Worm (Caenorhabditis elegans) whole organism, late embryonic: Measurements from ENCODE around the gene rnp-7.

ENCODE experiments used
- C08G9.2 ChIP-seq: sonication (generic microtip); optimal IDR thresholded peaks from 2 replicates; lab custom pipeline; 2016; ENCODE audit warnings: mild to moderate bottlenecking, missing genetic modification characterization, moderate library complexity, missing compliant biosample characterization
- K02D7.2 ChIP-seq: sonication (generic microtip); optimal IDR thresholded peaks from 2 replicates; lab custom pipeline; 2017; ENCODE audit warnings: mild to moderate bottlenecking, missing genetic modification characterization, missing compliant biosample characterization
- K09A11.1 ChIP-seq: sonication (generic microtip); optimal IDR thresholded peaks from 2 replicates; lab custom pipeline; 2017; ENCODE audit warnings: antibody characterized with exemption, mild to moderate bottlenecking, missing genetic modification characterization, missing compliant biosample characterization; ENCODE audit not compliant: insufficient read depth
- T23F11.4 ChIP-seq: fragments of 200-800 bp; sonication (Bioruptor generic); optimal IDR thresholded peaks from 2 replicates; lab custom pipeline; 2018; ENCODE audit warnings: mild to moderate bottlenecking, missing genetic modification characterization, missing compliant biosample characterization
- Y22D7AL.16 ChIP-seq: sonication (generic microtip); optimal IDR thresholded peaks from 2 replicates; lab custom pipeline; 2016; ENCODE audit warnings: missing genetic modification characterization, missing compliant biosample characterization
- ama-1 ChIP-seq: fragments of 150-350 bp; optimal IDR thresholded peaks from 2 replicates; lab custom pipeline; 2014
- ceh-14 ChIP-seq: sonication (generic microtip); optimal IDR thresholded peaks from 2 replicates; lab custom pipeline; 2016; ENCODE audit warnings: missing genotype, missing genetic modification characterization, missing compliant biosample characterization
- ceh-18 ChIP-seq: sonication (generic microtip); optimal IDR thresholded peaks from 2 replicates; lab custom pipeline; 2016; ENCODE audit warnings: missing genetic modification characterization, missing compliant biosample characterization
- ceh-22 ChIP-seq: sonication (generic microtip); optimal IDR thresholded peaks from 2 replicates; lab custom pipeline; 2017; ENCODE audit warnings: missing biosample characterization, missing genetic modification characterization
- ceh-24 ChIP-seq: sonication (generic microtip); optimal IDR thresholded peaks from 2 replicates; lab custom pipeline; 2016; ENCODE audit warnings: mild to moderate bottlenecking, missing genetic modification characterization, missing compliant biosample characterization
- ceh-30 ChIP-seq: fragments of 150-350 bp; optimal IDR thresholded peaks from 2 replicates; lab custom pipeline; 2014; ENCODE audit warnings: missing biosample characterization, missing genetic modification characterization
- ceh-31 ChIP-seq: sonication (generic microtip); optimal IDR thresholded peaks from 2 replicates; lab custom pipeline; 2016; ENCODE audit warnings: missing genetic modification characterization, missing compliant biosample characterization
- ceh-34 ChIP-seq: sonication (generic microtip); optimal IDR thresholded peaks from 2 replicates; lab custom pipeline; 2016; ENCODE audit warnings: mild to moderate bottlenecking, missing genetic modification characterization, missing compliant biosample characterization
- ceh-6 ChIP-seq: fragments of 200-800 bp; sonication (Bioruptor generic); optimal IDR thresholded peaks from 2 replicates; lab custom pipeline; 2018; ENCODE audit warnings: mild to moderate bottlenecking, missing genetic modification characterization, missing compliant biosample characterization
- che-1 ChIP-seq: sonication (generic microtip); optimal IDR thresholded peaks from 2 replicates; lab custom pipeline; 2016; ENCODE audit warnings: mild to moderate bottlenecking, missing genetic modification characterization, missing compliant biosample characterization
- dmd-4 ChIP-seq: sonication (generic microtip); optimal IDR thresholded peaks from 2 replicates; lab custom pipeline; 2016; ENCODE audit warnings: borderline replicate concordance, missing genetic modification characterization, missing compliant biosample characterization
- dve-1 ChIP-seq: sonication (generic microtip); optimal IDR thresholded peaks from 2 replicates; lab custom pipeline; 2017; ENCODE audit warnings: antibody characterized with exemption, mild to moderate bottlenecking, missing genetic modification characterization, missing compliant biosample characterization
- elt-4 ChIP-seq: sonication (generic microtip); optimal IDR thresholded peaks from 2 replicates; lab custom pipeline; 2016; ENCODE audit warnings: missing genetic modification characterization, missing compliant biosample characterization
- ets-4 ChIP-seq: sonication (generic microtip); optimal IDR thresholded peaks from 2 replicates; lab custom pipeline; 2016; ENCODE audit warnings: missing genetic modification characterization, missing compliant biosample characterization
- fkh-10 ChIP-seq: fragments of 150-350 bp; optimal IDR thresholded peaks from 2 replicates; lab custom pipeline; 2014; ENCODE audit warnings: missing biosample characterization, missing genetic modification reagents, missing genetic modification characterization
- fkh-6 ChIP-seq: sonication (generic microtip); optimal IDR thresholded peaks from 2 replicates; lab custom pipeline; 2016; ENCODE audit warnings: missing genetic modification characterization, missing compliant biosample characterization
- gmeb-2 ChIP-seq: sonication (generic microtip); optimal IDR thresholded peaks from 2 replicates; lab custom pipeline; 2016; ENCODE audit warnings: missing genetic modification characterization, inconsistent platforms, missing compliant biosample characterization
- hlh-13 ChIP-seq: fragments of 200-800 bp; sonication (Bioruptor generic); optimal IDR thresholded peaks from 2 replicates; lab custom pipeline; 2018; ENCODE audit warnings: mild to moderate bottlenecking, missing genetic modification characterization, missing compliant biosample characterization
- hlh-15 ChIP-seq: sonication (generic microtip); optimal IDR thresholded peaks from 2 replicates; lab custom pipeline; 2016; ENCODE audit warnings: missing genetic modification characterization, missing compliant biosample characterization
- hlh-30 ChIP-seq: sonication (generic microtip); optimal IDR thresholded peaks from 2 replicates; lab custom pipeline; 2017; ENCODE audit warnings: antibody characterized with exemption, missing genetic modification characterization, missing compliant biosample characterization; ENCODE audit not compliant: insufficient read depth
- hlh-6 ChIP-seq: sonication (generic microtip); optimal IDR thresholded peaks from 2 replicates; lab custom pipeline; 2016; ENCODE audit warnings: missing genotype, missing genetic modification characterization, missing compliant biosample characterization
- hlh-8 ChIP-seq: sonication (generic microtip); optimal IDR thresholded peaks from 2 replicates; lab custom pipeline; 2016; ENCODE audit warnings: missing genotype, missing genetic modification characterization, missing compliant biosample characterization
- lin-11 ChIP-seq: fragments of 200-800 bp; sonication (Bioruptor generic); optimal IDR thresholded peaks from 2 replicates; lab custom pipeline; 2018; ENCODE audit warnings: mild to moderate bottlenecking, missing genetic modification characterization, missing compliant biosample characterization
- madf-2 ChIP-seq: sonication (generic microtip); optimal IDR thresholded peaks from 2 replicates; lab custom pipeline; 2017; ENCODE audit warnings: missing genetic modification characterization, missing compliant biosample characterization
- nfya-1 ChIP-seq: sonication (generic microtip); optimal IDR thresholded peaks from 2 replicates; lab custom pipeline; 2017; ENCODE audit warnings: missing genetic modification characterization, mild to moderate bottlenecking, missing compliant biosample characterization, antibody characterized with exemption, moderate library complexity
- nhr-11 ChIP-seq: fragments of 150-350 bp; optimal IDR thresholded peaks from 2 replicates; lab custom pipeline; 2014; ENCODE audit warnings: missing biosample characterization, missing genetic modification characterization
- nhr-232 ChIP-seq: sonication (generic microtip); optimal IDR thresholded peaks from 2 replicates; lab custom pipeline; 2016; ENCODE audit warnings: missing genetic modification characterization, missing compliant biosample characterization
- npax-4 ChIP-seq: sonication (generic microtip); optimal IDR thresholded peaks from 2 replicates; lab custom pipeline; 2016; ENCODE audit warnings: missing genetic modification characterization, missing compliant biosample characterization
- pat-9 ChIP-seq: fragments of 200-800 bp; sonication (Bioruptor generic); optimal IDR thresholded peaks from 2 replicates; lab custom pipeline; 2018; ENCODE audit warnings: mild to moderate bottlenecking, missing genetic modification characterization, moderate library complexity, missing compliant biosample characterization
- pax-1 ChIP-seq: fragments of 150-350 bp; optimal IDR thresholded peaks from 2 replicates; lab custom pipeline; 2014; ENCODE audit warnings: missing biosample characterization, missing genetic modification characterization
- pha-2 ChIP-seq: sonication (generic microtip); optimal IDR thresholded peaks from 2 replicates; lab custom pipeline; 2017; ENCODE audit warnings: mild to moderate bottlenecking, missing genetic modification characterization, missing compliant biosample characterization
- pha-4 ChIP-seq: fragments of 150-350 bp; optimal IDR thresholded peaks from 2 replicates; lab custom pipeline; 2018; ENCODE audit warnings: missing biosample characterization, missing genetic modification reagents, missing genetic modification characterization
- pros-1 ChIP-seq: fragments of 150-350 bp; optimal IDR thresholded peaks from 2 replicates; lab custom pipeline; 2014; ENCODE audit warnings: missing biosample characterization, missing genetic modification reagents, missing genetic modification characterization
- ref-2 ChIP-seq: sonication (generic microtip); optimal IDR thresholded peaks from 2 replicates; lab custom pipeline; 2016; ENCODE audit warnings: missing genetic modification characterization, missing compliant biosample characterization
- sdc-2 ChIP-seq: sonication (generic microtip); optimal IDR thresholded peaks from 2 replicates; lab custom pipeline; 2016; ENCODE audit warnings: missing genotype, missing genetic modification characterization, missing compliant biosample characterization
- sox-2 ChIP-seq: fragments of 200-800 bp; sonication (Bioruptor generic); IDR thresholded peaks from 2 replicates; pipeline ENCODE4 v1.3.6; 2022; ENCODE audit warnings: missing genetic modification reagents, missing genetic modification characterization, missing compliant biosample characterization
- sox-4 ChIP-seq: sonication (generic microtip); optimal IDR thresholded peaks from 2 replicates; lab custom pipeline; 2017; ENCODE audit warnings: mild to moderate bottlenecking, missing genetic modification characterization, inconsistent platforms, missing compliant biosample characterization
- syd-9 ChIP-seq: sonication (generic microtip); optimal IDR thresholded peaks from 2 replicates; lab custom pipeline; 2016; ENCODE audit warnings: mild to moderate bottlenecking, missing genetic modification characterization, moderate library complexity, missing compliant biosample characterization
- tbx-2 ChIP-seq: sonication (generic microtip); optimal IDR thresholded peaks from 2 replicates; lab custom pipeline; 2016; ENCODE audit warnings: missing genetic modification characterization, missing compliant biosample characterization
- ttx-3 ChIP-seq: sonication (generic microtip); optimal IDR thresholded peaks from 2 replicates; lab custom pipeline; 2016; ENCODE audit warnings: missing genetic modification reagents, missing genetic modification characterization, missing compliant biosample characterization
- unc-3 ChIP-seq, 2 experiments: fragments of 200-800 bp in 1 of 2; sonication (Bioruptor generic) in 1 of 2; sonication (generic microtip) in 1 of 2; conservative IDR thresholded peaks in 1 of 2; optimal IDR thresholded peaks in 1 of 2; 2 replicates each; pipeline versions ENCODE4 v1.3.6 to Lab custom; 2016 to 2022; ENCODE audit warnings: missing compliant biosample characterization in 2 of 2, missing genetic modification characterization in 2 of 2, missing genetic modification reagents in 1 of 2
- unc-42 ChIP-seq: sonication (generic microtip); optimal IDR thresholded peaks from 2 replicates; lab custom pipeline; 2016; ENCODE audit warnings: missing genotype, missing genetic modification characterization, missing compliant biosample characterization
- unc-86 ChIP-seq: sonication (generic microtip); optimal IDR thresholded peaks from 2 replicates; lab custom pipeline; 2016; ENCODE audit warnings: missing genetic modification characterization, missing compliant biosample characterization
- zip-5 ChIP-seq: sonication (generic microtip); optimal IDR thresholded peaks from 2 replicates; lab custom pipeline; 2016; ENCODE audit warnings: missing genetic modification characterization, missing compliant biosample characterization
- ztf-16 ChIP-seq: sonication (generic microtip); optimal IDR thresholded peaks from 2 replicates; lab custom pipeline; 2017; ENCODE audit warnings: missing genetic modification characterization, missing compliant biosample characterization

Gene rnp-7

DNA sequence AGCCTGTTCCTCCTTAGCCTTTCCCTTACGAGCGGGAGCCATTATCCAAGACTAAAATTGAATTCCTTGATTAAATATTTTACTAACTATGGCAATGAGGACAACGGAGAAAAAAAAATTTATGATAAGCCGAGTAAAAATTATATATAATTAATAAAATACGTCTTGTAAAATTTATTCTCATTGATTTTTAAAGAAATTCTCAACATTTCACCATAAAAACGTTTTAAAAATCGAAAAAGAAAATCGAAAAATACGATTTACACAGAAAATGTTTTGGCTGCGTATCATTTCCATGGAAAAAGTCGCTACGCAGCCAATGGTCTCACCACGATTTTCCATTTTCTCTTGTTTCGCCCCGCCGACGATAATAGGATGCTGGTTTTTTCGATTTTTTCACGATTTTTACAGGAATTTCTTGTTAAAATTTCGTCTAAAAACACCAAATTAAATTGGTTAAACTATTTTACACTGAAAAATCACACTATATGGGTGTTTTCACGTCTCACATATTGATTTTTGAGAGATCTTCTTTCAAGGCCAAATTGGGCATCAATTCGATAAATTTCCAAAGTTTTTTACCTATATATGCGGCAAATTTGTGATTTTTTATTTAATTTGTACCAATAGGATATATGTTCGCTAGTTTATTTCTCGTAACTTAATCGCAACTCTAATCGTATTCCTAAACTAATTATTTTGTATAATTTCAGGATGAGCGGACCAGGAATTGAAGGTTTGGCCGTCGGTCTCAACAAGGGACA lies 18.8 kb upstream of the rnp-7 start, which contains the start of the genes rps-14 and rpl-36:
Gene rps-14 (minus strand): TSS at position 51 of the 764 bp plus-strand sequence.
Gene rpl-36 (plus strand): TSS at position 714 of the 764 bp plus-strand sequence.
- no peak for TF ChIP-seq K02D7.2
- TF ChIP-seq sdc-2 (tag; lab: Kevin White, UChicago): no peak
- TF ChIP-seq nfya-1 (tag; lab: Kevin White, UChicago): peak; percentile 87
- no peak for TF ChIP-seq C08G9.2 (tag; lab: Kevin White, UChicago)
- TF ChIP-seq unc-86 (tag; lab: Kevin White, UChicago): peak; percentile 26
- TF ChIP-seq unc-42 (tag; lab: Kevin White, UChicago): peak; percentile 64
- no peak for TF ChIP-seq K09A11.1 (tag; lab: Kevin White, UChicago)
- no peak for TF ChIP-seq zip-5
- no peak for TF ChIP-seq syd-9 (tag; lab: Kevin White, UChicago)
- no peak for TF ChIP-seq pha-4
- TF ChIP-seq dmd-4 (tag; lab: Kevin White, UChicago): no peak
- TF ChIP-seq ceh-22 (tag; lab: Kevin White, UChicago): no peak
- TF ChIP-seq pha-2 (tag; lab: Kevin White, UChicago): no peak
- no peak for TF ChIP-seq pat-9 (tag; lab: Kevin White, UChicago)
- TF ChIP-seq dve-1 (tag; lab: Kevin White, UChicago): no peak
- no peak for TF ChIP-seq hlh-8 (tag; lab: Kevin White, UChicago)
- no peak for TF ChIP-seq ets-4 (tag; lab: Kevin White, UChicago)
- TF ChIP-seq hlh-15 (tag; lab: Kevin White, UChicago): no peak
- TF ChIP-seq nhr-11 (tag; lab: Kevin White, UChicago): no peak
- no peak for TF ChIP-seq hlh-30 (tag; lab: Kevin White, UChicago)
- no peak for TF ChIP-seq T23F11.4
- no peak for TF ChIP-seq ceh-24 (tag; lab: Kevin White, UChicago)
- peak; percentile 46 for TF ChIP-seq ceh-31
- TF ChIP-seq ttx-3 (tag; lab: Kevin White, UChicago): no peak
- no peak for TF ChIP-seq pros-1
- TF ChIP-seq pax-1: peak; percentile 81
- TF ChIP-seq ceh-30 (tag; lab: Kevin White, UChicago): peak; percentile 14
- TF ChIP-seq ceh-6: no peak
- TF ChIP-seq sox-4: no peak
- no peak for TF ChIP-seq ceh-14 (tag; lab: Kevin White, UChicago)
- TF ChIP-seq gmeb-2: no peak
- TF ChIP-seq fkh-10 (GFP tag; lab: Kevin White, UChicago): no peak
- no peak for TF ChIP-seq elt-4
- no peak for TF ChIP-seq ztf-16 (tag; lab: Kevin White, UChicago)
- peak; percentile 13 for TF ChIP-seq ceh-34
- peak; percentile 18 for TF ChIP-seq tbx-2 (tag; lab: Kevin White, UChicago)
- peak; percentile 27 for TF ChIP-seq ceh-18 (tag; lab: Kevin White, UChicago)
- TF ChIP-seq che-1 (tag; lab: Kevin White, UChicago): no peak
- TF ChIP-seq ref-2: peak; percentile 2
- no peak for TF ChIP-seq npax-4 (tag; lab: Kevin White, UChicago)
- no peak for TF ChIP-seq lin-11 (tag; lab: Kevin White, UChicago)
- TF ChIP-seq hlh-13 (GFP tag; lab: Kevin White, UChicago): no peak
- TF ChIP-seq madf-2 (tag; lab: Kevin White, UChicago): no peak
- TF ChIP-seq fkh-6 (tag; lab: Kevin White, UChicago): no peak
- no peak for TF ChIP-seq ama-1 (lab: Kevin White, UChicago)
- no peak for TF ChIP-seq Y22D7AL.16 (tag; lab: Kevin White, UChicago)
- no peak for TF ChIP-seq unc-3 (GFP tag; conservative IDR thresholded peaks at IDR 0.05; lab: Robert Waterston, UW)
- TF ChIP-seq unc-3 (tag; optimal IDR thresholded peaks at IDR 0.05; lab: Kevin White, UChicago): no peak
- TF ChIP-seq nhr-232 (tag; lab: Kevin White, UChicago): no peak
- TF ChIP-seq hlh-6 (tag; lab: Kevin White, UChicago): no peak
- TF ChIP-seq sox-2: 0 out of 2 replicates have a peak, but pooled peaks have one; percentile 33
